Fruit fly (Drosophila melanogaster): Measurements from ENCODE around the gene CG33483.

dm6 chr3R:30923581-30923980, 21.6 kb upstream of the CG33483 start:
- no peak for TF ChIP-seq CG8478 (optimal IDR thresholded peaks at IDR 0.05)
- no peak for TF ChIP-seq CTCF (optimal IDR thresholded peaks at IDR 0.05)
